Fruit fly (Drosophila melanogaster) whole organism, pupa: Measurements from ENCODE around the gene CG33490.
"Not testable (repeated sequence)": the region's sequence is repeated elsewhere in the genome, so short reads cannot be mapped to it uniquely, and the experiment has no call there.

Experiments used
- CG10348 ChIP-seq: fragments of 200-800 bp; sonication (Bioruptor generic); IDR thresholded peaks from 2 replicates; pipeline ENCODE4 v1.3.6; 2022; ENCODE audit warnings: missing biosample characterization, missing genetic modification characterization
- CG12605 ChIP-seq: fragments of 200-800 bp; sonication (Bioruptor generic); IDR thresholded peaks from 2 replicates; pipeline ENCODE4 v1.3.6; 2022; ENCODE audit warnings: missing biosample characterization, missing genetic modification characterization
- CG13204 ChIP-seq: fragments of 200-800 bp; sonication (Bioruptor generic); optimal IDR thresholded peaks from 2 replicates; lab custom pipeline; 2018; ENCODE audit warnings: missing biosample characterization, mild to moderate bottlenecking, missing genetic modification characterization, moderate library complexity
- CG14655 ChIP-seq: fragments of 200-800 bp; sonication (Bioruptor generic); optimal IDR thresholded peaks from 3 replicates; lab custom pipeline; 2017; ENCODE audit warnings: mild to moderate bottlenecking, missing biosample characterization, missing genetic modification reagents, missing genetic modification characterization
- CG15710 ChIP-seq: fragments of 200-800 bp; sonication (Bioruptor generic); optimal IDR thresholded peaks from 2 replicates; lab custom pipeline; 2018; ENCODE audit warnings: missing biosample characterization, mild to moderate bottlenecking, missing genetic modification characterization, moderate library complexity
- CG17806 ChIP-seq: fragments of 200-800 bp; sonication (Bioruptor generic); optimal IDR thresholded peaks from 2 replicates; lab custom pipeline; 2018; ENCODE audit warnings: missing biosample characterization, mild to moderate bottlenecking, missing genetic modification characterization, moderate library complexity
- CG32121 ChIP-seq: fragments of 200-800 bp; sonication (Bioruptor generic); IDR thresholded peaks from 2 replicates; pipeline ENCODE4 v1.3.6; 2022; ENCODE audit warnings: missing biosample characterization, missing genetic modification characterization
- CG34367 ChIP-seq: fragments of 200-800 bp; sonication (Bioruptor generic); optimal IDR thresholded peaks from 2 replicates; lab custom pipeline; 2018; ENCODE audit warnings: missing biosample characterization, mild to moderate bottlenecking, missing genetic modification characterization
- CG4496 ChIP-seq: fragments of 200-800 bp; sonication (Bioruptor generic); IDR thresholded peaks from 3 replicates; pipeline ENCODE4 v1.3.6; 2022; ENCODE audit warnings: missing biosample characterization, missing genetic modification characterization
- CG8159 ChIP-seq: fragments of 200-800 bp; sonication (Bioruptor generic); optimal IDR thresholded peaks from 3 replicates; lab custom pipeline; 2018; ENCODE audit warnings: missing biosample characterization, mild to moderate bottlenecking, missing genetic modification characterization, moderate library complexity
- CG8301 ChIP-seq: fragments of 200-800 bp; sonication (Bioruptor generic); optimal IDR thresholded peaks from 2 replicates; lab custom pipeline; 2018; ENCODE audit warnings: missing biosample characterization, mild to moderate bottlenecking, missing genetic modification characterization
- CG9948 ChIP-seq: fragments of 200-800 bp; sonication (Bioruptor generic); optimal IDR thresholded peaks from 2 replicates; lab custom pipeline; 2018; ENCODE audit warnings: missing biosample characterization, mild to moderate bottlenecking, missing genetic modification characterization, moderate library complexity
- D1 ChIP-seq: fragments of 200-800 bp; sonication (Bioruptor generic); optimal IDR thresholded peaks from 2 replicates; lab custom pipeline; 2018; ENCODE audit warnings: missing biosample characterization, mild to moderate bottlenecking, missing genetic modification characterization, moderate library complexity
- EcR ChIP-seq: fragments of 200-800 bp; sonication (Bioruptor generic); optimal IDR thresholded peaks from 3 replicates; lab custom pipeline; 2019; ENCODE audit warnings: missing biosample characterization, missing genetic modification characterization, mild to moderate bottlenecking, moderate library complexity, missing genetic modification reagents
- Ets98B ChIP-seq: fragments of 200-800 bp; sonication (Bioruptor generic); IDR thresholded peaks from 2 replicates; pipeline ENCODE4 v1.3.6; 2022; ENCODE audit warnings: missing biosample characterization, missing genetic modification characterization
- Pif1A ChIP-seq: fragments of 200-800 bp; sonication (Bioruptor generic); optimal IDR thresholded peaks from 3 replicates; lab custom pipeline; 2016; ENCODE audit warnings: missing biosample characterization, missing genetic modification characterization
- Pif1B ChIP-seq: fragments of 200-800 bp; sonication (Bioruptor generic); optimal IDR thresholded peaks from 3 replicates; lab custom pipeline; 2016; ENCODE audit warnings: missing biosample characterization, missing genetic modification characterization
- Snoo ChIP-seq: fragments of 200-800 bp; sonication (Bioruptor generic); optimal IDR thresholded peaks from 3 replicates; lab custom pipeline; 2017; ENCODE audit warnings: missing biosample characterization, mild to moderate bottlenecking, missing genetic modification characterization, inconsistent platforms
- fd96Ca ChIP-seq: fragments of 200-800 bp; sonication (Bioruptor generic); IDR thresholded peaks from 3 replicates; pipeline ENCODE4 v1.3.6; 2022; ENCODE audit warnings: missing biosample characterization, missing genetic modification characterization
- gl ChIP-seq: fragments of 200-800 bp; sonication (Bioruptor generic); optimal IDR thresholded peaks from 2 replicates; lab custom pipeline; 2018; ENCODE audit warnings: missing biosample characterization, mild to moderate bottlenecking, missing genetic modification characterization
- rn ChIP-seq: fragments of 200-800 bp; sonication (Bioruptor generic); IDR thresholded peaks from 2 replicates; pipeline ENCODE4 v1.3.6; 2022; ENCODE audit warnings: missing biosample characterization, missing genetic modification characterization

CG33490 gene

dm6 chr3L:11596585-11597252 is 22.3 kb upstream of the CG33490 start, which contains the start of gene CG7368:
TSS of gene CG7368 (plus strand) at chr3L:11597202.
- TF ChIP-seq CG13204 (GFP tag; lab: Kevin White, UChicago) (peak; percentile 14), CG12605 (GFP tag; lab: Robert Waterston, UW) (no peak), CG34367 (tag; lab: Kevin White, UChicago) (no peak), CG10348 (GFP tag; lab: Robert Waterston, UW) (no peak)

dm6 chr3L:11593778-11594177 is 19.3 kb upstream of the CG33490 start:
- TF ChIP-seq CG32121 (GFP tag; lab: Robert Waterston, UW) = peak; percentile 61
- no peak for TF ChIP-seq CG10348 (GFP tag; lab: Robert Waterston, UW)
- peak; percentile 46 for TF ChIP-seq CG15710 (tag; lab: Kevin White, UChicago)
- TF ChIP-seq CG8159 = peak; percentile 86
- peak; percentile 28; the same call in 1 of the 2 replicates for TF ChIP-seq Ets98B (GFP tag; lab: Robert Waterston, UW)
- TF ChIP-seq Pif1B (GFP tag; lab: Kevin White, UChicago) = peak; percentile 3
- peak; percentile 27 for TF ChIP-seq CG8301
- TF ChIP-seq D1 (tag; lab: Kevin White, UChicago) = no peak
- TF ChIP-seq Snoo (tag; lab: Kevin White, UChicago) = no peak
- peak; percentile 35 for TF ChIP-seq CG17806 (tag; lab: Kevin White, UChicago)
- TF ChIP-seq CG4496 (GFP tag; lab: Robert Waterston, UW) = peak; percentile 55
- no peak for TF ChIP-seq rn
- TF ChIP-seq CG14655 (GFP tag; lab: Kevin White, UChicago) = peak; percentile 35
- no peak for TF ChIP-seq Pif1A (GFP tag; lab: Kevin White, UChicago)
- TF ChIP-seq CG12605 (GFP tag; lab: Robert Waterston, UW) = no peak
- TF ChIP-seq CG34367 (tag; lab: Kevin White, UChicago) = peak; percentile 23
- TF ChIP-seq fd96Ca (GFP tag; lab: Robert Waterston, UW) = no peak
- no peak for TF ChIP-seq CG13204 (GFP tag; lab: Kevin White, UChicago)
- TF ChIP-seq CG9948 (tag; lab: Kevin White, UChicago) = peak; percentile 40
- TF ChIP-seq EcR (GFP tag; lab: Kevin White, UChicago) = no peak
- no peak for TF ChIP-seq gl (tag; lab: Kevin White, UChicago)

dm6 chr3L:11591803-11592202 is 17.3 kb upstream of the CG33490 start:
- TF ChIP-seq CG32121 (GFP tag; lab: Robert Waterston, UW) (no peak), CG17806 (tag; lab: Kevin White, UChicago) (no peak), rn (no peak), Ets98B (GFP tag; lab: Robert Waterston, UW) (no peak), CG4496 (GFP tag; lab: Robert Waterston, UW) (no peak), CG13204 (GFP tag; lab: Kevin White, UChicago) (peak; percentile 52), CG15710 (tag; lab: Kevin White, UChicago) (no peak), CG9948 (tag; lab: Kevin White, UChicago) (no peak), fd96Ca (GFP tag; lab: Robert Waterston, UW) (no peak)

DNA sequence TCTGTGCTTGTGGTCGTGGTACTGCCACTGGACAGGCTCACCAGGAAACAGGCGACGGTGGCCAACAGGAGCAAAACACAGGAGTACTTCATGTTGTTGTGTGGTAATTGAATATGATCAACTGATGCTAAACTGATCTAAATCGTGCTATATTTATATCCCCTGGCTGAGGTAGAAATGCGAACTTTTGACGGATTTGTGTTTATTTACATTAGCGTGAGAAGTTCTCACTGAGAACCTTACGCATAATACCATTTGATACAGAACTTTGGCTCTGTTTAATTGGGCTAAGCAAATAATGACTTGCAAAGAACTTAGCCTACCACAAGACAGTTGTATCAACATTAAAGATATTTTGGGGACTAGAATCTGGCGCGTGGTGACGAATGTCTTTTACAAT is 16.7 kb upstream of the CG33490 start, which contains the start of gene CG33268:
CG33268 (minus strand) TSS at position 101 of the 400 bp plus-strand sequence.
- TF ChIP-seq CG13204 (GFP tag; lab: Kevin White, UChicago) = no peak

DNA sequence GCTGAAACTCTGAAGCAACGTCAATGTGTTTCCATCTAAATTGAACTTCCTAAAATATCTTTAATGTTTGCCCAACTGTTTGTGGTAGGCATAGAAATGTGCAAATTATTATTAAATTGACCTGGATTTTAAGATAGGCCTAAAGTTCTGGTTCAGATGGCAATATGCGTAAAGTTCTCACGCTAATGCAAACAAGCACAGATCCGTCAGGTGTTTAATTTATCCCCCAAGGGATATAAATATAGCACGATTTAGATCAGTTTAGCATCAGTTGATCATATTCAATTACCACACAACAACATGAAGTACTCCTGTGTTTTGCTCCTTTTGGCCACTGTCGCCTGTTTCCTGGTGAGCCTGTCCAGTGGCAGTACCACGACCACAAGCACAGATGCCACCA is 14.9 kb upstream of the CG33490 start, which contains the start of gene CG7377:
CG7377 (plus strand) TSS at position 301 of the 400 bp plus-strand sequence.
- TF ChIP-seq CG10348 (GFP tag; lab: Robert Waterston, UW); D1 (tag; lab: Kevin White, UChicago); CG12605 (GFP tag; lab: Robert Waterston, UW): not testable (repeated sequence)

dm6 chr3L:11588594-11588993 is 14.1 kb upstream of the CG33490 start:
- TF ChIP-seq Ets98B (GFP tag; lab: Robert Waterston, UW) = 0 out of 2 replicates have a peak, but pooled peaks have one; percentile 37
- no peak for TF ChIP-seq CG8159
- peak; percentile 21 for TF ChIP-seq CG8301
- 0 out of 3 replicates have a peak, but pooled peaks have one; percentile 45 for TF ChIP-seq CG4496 (GFP tag; lab: Robert Waterston, UW)
